Fruit fly (Drosophila melanogaster) whole organism: ENCODE data around the gene pyd.

ENCODE experiments used
- CG8478 ChIP-seq: fragments of >200 bp; optimal IDR thresholded peaks from 2 replicates; lab custom pipeline; 2018; ENCODE audit warnings: inconsistent platforms
- Dll ChIP-seq: fragments of >200 bp; optimal IDR thresholded peaks from 2 replicates; lab custom pipeline; 2017
- EcR ChIP-seq, 2 experiments: fragments of >200 bp; optimal IDR thresholded peaks; 2 replicates each; lab custom pipeline; 2017; ENCODE audit warnings: missing biosample characterization in 2 of 2, missing genetic modification characterization in 2 of 2, missing genetic modification reagents in 2 of 2
- pan ChIP-seq: fragments of >200 bp; optimal IDR thresholded peaks from 2 replicates; lab custom pipeline; 2017
- psq ChIP-seq: fragments of >200 bp; optimal IDR thresholded peaks from 2 replicates; lab custom pipeline; 2017
- usp ChIP-seq: fragments of >200 bp; optimal IDR thresholded peaks from 2 replicates; lab custom pipeline; 2017; ENCODE audit warnings: missing biosample characterization, missing genetic modification characterization, mixed read lengths

DNA sequence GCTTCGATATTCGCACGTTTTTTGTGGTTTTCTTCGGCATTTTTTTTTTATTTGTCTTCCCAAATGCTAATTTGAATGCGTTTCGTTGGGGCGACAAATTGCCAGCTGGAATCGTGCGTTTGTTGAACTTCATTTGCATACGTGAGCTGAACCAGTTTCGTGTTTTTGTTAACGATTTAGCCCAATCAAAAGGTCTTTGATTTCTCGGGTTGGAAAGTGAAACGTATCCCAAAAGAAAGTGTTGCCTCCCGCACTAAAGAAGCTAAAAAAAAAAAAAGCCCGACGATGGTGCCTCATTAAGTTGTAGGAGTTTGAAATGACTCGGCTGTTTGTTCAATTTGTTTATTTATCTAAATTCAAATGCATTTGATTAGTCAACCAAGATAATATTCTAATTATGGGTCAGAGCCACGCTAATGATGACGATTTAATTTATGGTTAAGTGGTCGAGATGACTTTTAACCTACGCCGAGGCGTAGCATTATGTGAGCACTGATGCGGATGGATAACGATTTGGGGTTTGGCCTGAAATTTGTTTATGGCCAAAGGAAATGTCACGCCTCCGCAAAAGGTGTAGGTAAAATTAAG lies 52.6 kb downstream of the pyd start:
- TF ChIP-seq CG8478 (lab: Kevin White, UChicago): no peak
- no peak for TF ChIP-seq psq (lab: Kevin White, UChicago)
- no peak for TF ChIP-seq usp (GFP tag; lab: Kevin White, UChicago)
- no peak for TF ChIP-seq pan (lab: Kevin White, UChicago)
- no peak for TF ChIP-seq EcR (GFP tag; optimal IDR thresholded peaks at IDR 0.05; lab: Kevin White, UChicago)
- no peak for TF ChIP-seq Dll (lab: Kevin White, UChicago)
